Worm (Caenorhabditis elegans) whole organism, L4 larva: ENCODE measurements around the gene F40A3.3.

ENCODE experiments used
- D1046.2 ChIP-seq: fragments of 200-800 bp; sonication (Bioruptor generic); IDR thresholded peaks from 2 replicates; pipeline ENCODE4 v1.3.6; 2022; ENCODE audit warnings: missing genetic modification characterization, missing compliant biosample characterization
- F10B5.3 ChIP-seq: sonication (generic microtip); optimal IDR thresholded peaks from 2 replicates; lab custom pipeline; 2016; ENCODE audit warnings: mild to moderate bottlenecking, missing genetic modification characterization, missing compliant biosample characterization
- T20F7.1 ChIP-seq: fragments of 200-800 bp; sonication (Bioruptor generic); optimal IDR thresholded peaks from 2 replicates; lab custom pipeline; 2018; ENCODE audit warnings: mild to moderate bottlenecking, missing genetic modification characterization, missing compliant biosample characterization
- T26A8.4 ChIP-seq: fragments of 200-800 bp; sonication (Bioruptor generic); IDR thresholded peaks from 2 replicates; pipeline ENCODE4 v1.3.6; 2022; ENCODE audit warnings: missing genetic modification characterization, missing compliant biosample characterization
- Y105C5A.15 ChIP-seq: fragments of 200-800 bp; sonication (Bioruptor generic); IDR thresholded peaks from 2 replicates; pipeline ENCODE4 v1.3.6; 2022; ENCODE audit warnings: missing genetic modification characterization, missing compliant biosample characterization
- Y48G9A.11 ChIP-seq: fragments of 200-800 bp; sonication (Bioruptor generic); IDR thresholded peaks from 2 replicates; pipeline ENCODE4 v1.3.6; 2022; ENCODE audit warnings: missing genetic modification reagents, missing genetic modification characterization, missing compliant biosample characterization
- Y5F2A.4 ChIP-seq: fragments of 200-800 bp; sonication (Bioruptor generic); optimal IDR thresholded peaks from 2 replicates; lab custom pipeline; 2018; ENCODE audit warnings: mild to moderate bottlenecking, missing genetic modification characterization, missing compliant biosample characterization
- Y75B8A.6 ChIP-seq: fragments of 200-800 bp; sonication (Bioruptor generic); IDR thresholded peaks from 2 replicates; pipeline ENCODE4 v1.3.6; 2022; ENCODE audit warnings: missing genetic modification reagents, missing genetic modification characterization, missing compliant biosample characterization
- aha-1 ChIP-seq: fragments of 150-350 bp; peaks from one replicate; lab custom pipeline; 2014; ENCODE audit warnings: missing biosample characterization, missing genetic modification characterization
- arid-1 ChIP-seq: fragments of 200-800 bp; sonication (Bioruptor generic); conservative IDR thresholded peaks from 2 replicates; pipeline ENCODE4 v1.3.6; 2022; ENCODE audit warnings: missing genetic modification reagents, missing genetic modification characterization, missing compliant biosample characterization
- ceh-32 ChIP-seq: sonication (generic microtip); optimal IDR thresholded peaks from 2 replicates; lab custom pipeline; 2016; ENCODE audit warnings: mild to moderate bottlenecking, missing genetic modification characterization, missing compliant biosample characterization; ENCODE audit not compliant: poor library complexity
- ces-1 ChIP-seq: fragments of 150-350 bp; sonication (generic microtip); optimal IDR thresholded peaks from 4 replicates; lab custom pipeline; 2014; ENCODE audit warnings: missing biosample characterization, missing genetic modification reagents, missing genetic modification characterization
- daf-12 ChIP-seq: fragments of 150-350 bp; optimal IDR thresholded peaks from 2 replicates; lab custom pipeline; 2014; ENCODE audit warnings: missing biosample characterization, missing genetic modification reagents, missing genetic modification characterization
- daf-19 ChIP-seq: fragments of 200-800 bp; sonication (Bioruptor generic); conservative IDR thresholded peaks from 2 replicates; pipeline ENCODE4 v1.3.6; 2022; ENCODE audit warnings: missing genetic modification characterization, missing compliant biosample characterization
- daf-8 ChIP-seq: fragments of 200-800 bp; sonication (Bioruptor generic); IDR thresholded peaks from 2 replicates; pipeline ENCODE4 v1.3.6; 2022; ENCODE audit warnings: missing genetic modification characterization, missing compliant biosample characterization
- dmd-8 ChIP-seq: fragments of 200-800 bp; sonication (Bioruptor generic); IDR thresholded peaks from 2 replicates; pipeline ENCODE4 v1.3.6; 2022; ENCODE audit warnings: missing genetic modification characterization, missing compliant biosample characterization
- dmd-9 ChIP-seq: fragments of 200-800 bp; sonication (Bioruptor generic); IDR thresholded peaks from 2 replicates; pipeline ENCODE4 v1.3.6; 2022; ENCODE audit warnings: missing genetic modification reagents, missing genetic modification characterization, missing compliant biosample characterization
- dpl-1 ChIP-seq: fragments of 150-350 bp; optimal IDR thresholded peaks from 2 replicates; lab custom pipeline; 2014; ENCODE audit warnings: missing biosample characterization, missing genetic modification reagents, missing genetic modification characterization
- dve-1 ChIP-seq: sonication (generic microtip); optimal IDR thresholded peaks from 2 replicates; lab custom pipeline; 2017; ENCODE audit warnings: antibody characterized with exemption, mild to moderate bottlenecking, missing genetic modification characterization, missing compliant biosample characterization; ENCODE audit not compliant: insufficient read depth
- egl-27 ChIP-seq: sonication (generic microtip); optimal IDR thresholded peaks from 3 replicates; lab custom pipeline; 2017; ENCODE audit warnings: missing biosample characterization, missing genetic modification reagents, missing genetic modification characterization
- egl-43 ChIP-seq: fragments of 200-800 bp; sonication (Bioruptor generic); IDR thresholded peaks from 2 replicates; pipeline ENCODE4 v1.3.6; 2022; ENCODE audit warnings: missing genetic modification reagents, missing genetic modification characterization, missing compliant biosample characterization
- hmg-1.1 ChIP-seq: fragments of 200-800 bp; sonication (Bioruptor generic); IDR thresholded peaks from 2 replicates; pipeline ENCODE4 v1.3.6; 2022; ENCODE audit warnings: missing genetic modification reagents, missing genetic modification characterization, missing compliant biosample characterization
- jun-1 ChIP-seq: fragments of 150-350 bp; optimal IDR thresholded peaks from 2 replicates; lab custom pipeline; 2014; ENCODE audit warnings: missing biosample characterization, missing genetic modification reagents, missing genetic modification characterization
- lin-13 ChIP-seq: fragments of 150-350 bp; optimal IDR thresholded peaks from 2 replicates; lab custom pipeline; 2014; ENCODE audit warnings: missing biosample characterization, missing genetic modification reagents, missing genetic modification characterization
- lin-15B ChIP-seq: fragments of 150-350 bp; sonication (generic microtip); optimal IDR thresholded peaks from 3 replicates; lab custom pipeline; 2014; ENCODE audit warnings: missing biosample characterization, missing genetic modification characterization
- lin-29 ChIP-seq: fragments of 200-800 bp; sonication (Bioruptor generic); IDR thresholded peaks from 2 replicates; pipeline ENCODE4 v1.3.6; 2022; ENCODE audit warnings: missing genetic modification reagents, missing genetic modification characterization, missing compliant biosample characterization
- lin-38 ChIP-seq: fragments of 200-800 bp; sonication (Bioruptor generic); IDR thresholded peaks from 2 replicates; pipeline ENCODE4 v1.3.6; 2022; ENCODE audit warnings: missing genetic modification reagents, missing genetic modification characterization, missing compliant biosample characterization
- lsy-2 ChIP-seq, 2 experiments: fragments of 150-350 bp in 1 of 2; sonication (generic microtip) in 1 of 2; optimal IDR thresholded peaks; 2 replicates each; lab custom pipeline; 2014 to 2017; ENCODE audit warnings: missing biosample characterization in 2 of 2, missing genetic modification characterization in 2 of 2
- madf-5 ChIP-seq, 2 experiments: fragments of 200-800 bp; sonication (Bioruptor generic); IDR thresholded peaks; 2 replicates each; pipeline ENCODE4 v1.3.6; 2022; ENCODE audit warnings: missing compliant biosample characterization in 2 of 2, missing genetic modification characterization in 2 of 2
- madf-9 ChIP-seq: fragments of 200-800 bp; sonication (Bioruptor generic); conservative IDR thresholded peaks from 2 replicates; pipeline ENCODE4 v1.3.6; 2022; ENCODE audit warnings: missing genetic modification reagents, missing genetic modification characterization, missing compliant biosample characterization
- mdl-1 ChIP-seq, 2 experiments: fragments of 150-350 bp in 1 of 2; sonication (generic microtip) in 1 of 2; optimal IDR thresholded peaks; 2 replicates each; lab custom pipeline; 2014 to 2017; ENCODE audit warnings: missing biosample characterization in 2 of 2, missing genetic modification characterization in 2 of 2
- mdt-29 ChIP-seq: fragments of 200-800 bp; sonication (Bioruptor generic); IDR thresholded peaks from 2 replicates; pipeline ENCODE4 v1.3.6; 2022; ENCODE audit warnings: missing genetic modification reagents, missing genetic modification characterization, missing compliant biosample characterization
- mep-1 ChIP-seq: fragments of 150-350 bp; sonication (generic microtip); optimal IDR thresholded peaks from 3 replicates; lab custom pipeline; 2014; ENCODE audit warnings: missing biosample characterization, missing genetic modification characterization
- mes-2 ChIP-seq: sonication (generic microtip); optimal IDR thresholded peaks from 2 replicates; lab custom pipeline; 2016; ENCODE audit warnings: missing genotype, mild to moderate bottlenecking, missing genetic modification characterization, missing compliant biosample characterization; ENCODE audit not compliant: poor library complexity, severe bottlenecking
- nhr-11 ChIP-seq: fragments of 150-350 bp; optimal IDR thresholded peaks from 2 replicates; lab custom pipeline; 2014; ENCODE audit warnings: missing biosample characterization, missing genetic modification characterization
- nhr-237 ChIP-seq: sonication (generic microtip); optimal IDR thresholded peaks from 2 replicates; lab custom pipeline; 2017; ENCODE audit warnings: missing biosample characterization, missing genetic modification characterization
- nhr-41 ChIP-seq: fragments of 200-800 bp; sonication (Bioruptor generic); IDR thresholded peaks from 2 replicates; pipeline ENCODE4 v1.3.6; 2022; ENCODE audit warnings: missing genetic modification reagents, missing genetic modification characterization, missing compliant biosample characterization
- nhr-6 ChIP-seq: fragments of 150-350 bp; optimal IDR thresholded peaks from 2 replicates; lab custom pipeline; 2014; ENCODE audit warnings: missing biosample characterization, missing genetic modification characterization
- nhr-77 ChIP-seq: fragments of 150-350 bp; optimal IDR thresholded peaks from 2 replicates; lab custom pipeline; 2014; ENCODE audit warnings: missing biosample characterization, missing genetic modification characterization
- pqm-1 ChIP-seq: sonication (generic microtip); optimal IDR thresholded peaks from 2 replicates; lab custom pipeline; 2017; ENCODE audit warnings: missing biosample characterization, missing genetic modification characterization
- saeg-2 ChIP-seq: fragments of 200-800 bp; sonication (Bioruptor generic); IDR thresholded peaks from 2 replicates; pipeline ENCODE4 v1.3.6; 2022; ENCODE audit warnings: missing genetic modification reagents, missing genetic modification characterization, missing compliant biosample characterization
- set-16 ChIP-seq: fragments of 200-800 bp; sonication (Bioruptor generic); IDR thresholded peaks from 2 replicates; pipeline ENCODE4 v1.3.6; 2022; ENCODE audit warnings: missing genetic modification reagents, missing genetic modification characterization, missing compliant biosample characterization
- snpc-1.2 ChIP-seq: fragments of 200-800 bp; sonication (Bioruptor generic); IDR thresholded peaks from 2 replicates; pipeline ENCODE4 v1.3.6; 2022; ENCODE audit warnings: missing genetic modification reagents, missing genetic modification characterization, missing compliant biosample characterization
- snpc-4 ChIP-seq: fragments of 150-350 bp; optimal IDR thresholded peaks from 2 replicates; lab custom pipeline; 2014; ENCODE audit warnings: missing biosample characterization, missing genetic modification characterization
- tag-97 ChIP-seq: fragments of 200-800 bp; sonication (Bioruptor generic); IDR thresholded peaks from 2 replicates; pipeline ENCODE4 v1.3.6; 2022; ENCODE audit warnings: missing genetic modification characterization, missing compliant biosample characterization
- tra-1 ChIP-seq: fragments of 200-800 bp; sonication (Bioruptor generic); IDR thresholded peaks from 2 replicates; pipeline ENCODE4 v1.3.6; 2022; ENCODE audit warnings: missing genetic modification reagents, missing genetic modification characterization, missing compliant biosample characterization
- unc-62 ChIP-seq, 3 experiments: fragments of 150-350 bp in 1 of 3; sonication (generic microtip); optimal IDR thresholded peaks in 2 of 3; peaks in 1 of 3; 1 replicate in 1 of 3; 2 replicates in 2 of 3; lab custom pipeline; 2014 to 2017; ENCODE audit warnings: missing biosample characterization in 3 of 3, missing genetic modification characterization in 3 of 3, missing genetic modification reagents in 3 of 3, missing genotype in 1 of 3
- zag-1 ChIP-seq: fragments of 150-350 bp; optimal IDR thresholded peaks from 2 replicates; lab custom pipeline; 2014; ENCODE audit warnings: missing biosample characterization, missing genetic modification characterization
- zfp-2 ChIP-seq: sonication (generic microtip); optimal IDR thresholded peaks from 2 replicates; lab custom pipeline; 2016; ENCODE audit warnings: mild to moderate bottlenecking, missing genetic modification characterization, missing compliant biosample characterization
- zfp-3 ChIP-seq: fragments of 200-800 bp; sonication (Bioruptor generic); conservative IDR thresholded peaks from 2 replicates; pipeline ENCODE4 v1.3.6; 2022; ENCODE audit warnings: missing genetic modification reagents, missing genetic modification characterization, missing compliant biosample characterization
- zip-2 ChIP-seq: fragments of 150-350 bp; optimal IDR thresholded peaks from 2 replicates; lab custom pipeline; 2014; ENCODE audit warnings: missing biosample characterization, missing genetic modification characterization

F40A3.3 gene

ce11 chrV:7854603-7855002 lies 22.6 kb upstream of the F40A3.3 start, which contains the start of the genes C37C3.9 and C37C3.18 (continued):
- TF ChIP-seq Y48G9A.11 (GFP tag; lab: Robert Waterston, UW) (no peak), lsy-2 (tag; optimal IDR thresholded peaks at IDR 0.05; lab: Kevin White, UChicago) (peak; percentile 57 to 74), dmd-9 (GFP tag; lab: Robert Waterston, UW) (0 out of 2 replicates have a peak, but pooled peaks have one; percentile 30), ces-1 (peak; percentile 46), D1046.2 (GFP tag; lab: Robert Waterston, UW) (0 out of 2 replicates have a peak, but pooled peaks have one; percentile 63), dve-1 (peak; percentile 88), zip-2 (tag; lab: Kevin White, UChicago) (no peak), nhr-77 (peak; percentile 70), egl-27 (tag; lab: Kevin White, UChicago) (no peak), ceh-32 (no peak), tra-1 (GFP tag; lab: Robert Waterston, UW) (no peak; the same call in 1 of the 2 replicates), snpc-1.2 (no peak), zag-1 (tag; lab: Kevin White, UChicago) (no peak), mep-1 (tag; lab: Kevin White, UChicago) (peak; percentile 78), daf-12 (tag; lab: Kevin White, UChicago) (no peak), zfp-3 (no peak), Y5F2A.4 (no peak), dpl-1 (GFP tag; lab: Kevin White, UChicago) (peak; percentile 31), lin-38 (peak; percentile 58), lin-15B (tag; lab: Kevin White, UChicago) (no peak), nhr-11 (tag; lab: Kevin White, UChicago) (peak; percentile 77), mes-2 (tag; lab: Kevin White, UChicago) (peak; percentile 72), set-16 (GFP tag; lab: Robert Waterston, UW) (peak; percentile 45; the same call in 1 of the 2 replicates), nhr-41 (GFP tag; lab: Robert Waterston, UW) (no peak), T20F7.1 (GFP tag; lab: Kevin White, UChicago) (peak; percentile 53), dmd-8 (no peak), aha-1 (peak; percentile 97), mdt-29 (GFP tag; lab: Robert Waterston, UW) (no peak), nhr-6 (peak; percentile 60), T26A8.4 (GFP tag; lab: Robert Waterston, UW) (peak; percentile 68), lin-13 (GFP tag; lab: Kevin White, UChicago) (peak; percentile 78), madf-9 (GFP tag; lab: Robert Waterston, UW) (no peak), snpc-4 (tag; lab: Kevin White, UChicago) (peak; percentile 72), jun-1 (tag; lab: Kevin White, UChicago) (peak; percentile 77), madf-5 (GFP tag; IDR thresholded peaks at IDR 0.05; lab: Robert Waterston, UW) (no peak), egl-43 (GFP tag; lab: Robert Waterston, UW) (peak; percentile 76; the same call in 1 of the 2 replicates), nhr-237 (tag; lab: Kevin White, UChicago) (no peak), unc-62 (GFP tag; optimal IDR thresholded peaks at IDR 0.05 in 1 of 2; lab: Kevin White, UChicago) (peak in 1 of 2 experiments; percentile 97), unc-62 (tag; optimal IDR thresholded peaks at IDR 0.05; lab: Kevin White, UChicago) (no peak), Y75B8A.6 (GFP tag; lab: Robert Waterston, UW) (no peak), tag-97 (GFP tag; lab: Robert Waterston, UW) (no peak), F10B5.3 (tag; lab: Kevin White, UChicago) (no peak), zfp-2 (no peak), arid-1 (GFP tag; lab: Robert Waterston, UW) (0 out of 2 replicates have a peak, but pooled peaks have one; percentile 22), lin-29 (no peak), daf-8 (GFP tag; lab: Robert Waterston, UW) (no peak), pqm-1 (tag; lab: Kevin White, UChicago) (peak; percentile 26), daf-19 (GFP tag; lab: Robert Waterston, UW) (no peak), mdl-1 (tag; optimal IDR thresholded peaks at IDR 0.05; lab: Kevin White, UChicago) (peak; percentile 63 to 78), hmg-1.1 (peak; percentile 90), saeg-2 (GFP tag; lab: Robert Waterston, UW) (no peak), Y105C5A.15 (GFP tag; lab: Robert Waterston, UW) (no peak)
